Fruit fly (Drosophila melanogaster) Kc167 (cell line): ENCODE results near the gene Sld5.

Experiments used
- psq ChIP-seq: fragments of >200 bp; optimal IDR thresholded peaks from 2 replicates; lab custom pipeline; 2017; ENCODE audit warnings: missing external identifiers
- ttk ChIP-seq: sonication (Bioruptor generic); optimal IDR thresholded peaks from 2 replicates; lab custom pipeline; 2017; ENCODE audit warnings: missing external identifiers

- TF ChIP-seq psq (lab: Kevin White, UChicago) (no peak), ttk (no peak)
Measured at dm6 chr3R:26105924-26106494, 49.7 kb upstream of the Sld5 start.
